Fruit fly (Drosophila melanogaster) S2 (cell line): ENCODE data around the gene moody.

ENCODE experiments used
- CG8478 ChIP-seq: fragments of >200 bp; optimal IDR thresholded peaks from 2 replicates; lab custom pipeline; 2018
- CTCF ChIP-seq, 2 experiments: fragments of >200 bp; optimal IDR thresholded peaks; 2 replicates each; lab custom pipeline; 2018

DNA sequence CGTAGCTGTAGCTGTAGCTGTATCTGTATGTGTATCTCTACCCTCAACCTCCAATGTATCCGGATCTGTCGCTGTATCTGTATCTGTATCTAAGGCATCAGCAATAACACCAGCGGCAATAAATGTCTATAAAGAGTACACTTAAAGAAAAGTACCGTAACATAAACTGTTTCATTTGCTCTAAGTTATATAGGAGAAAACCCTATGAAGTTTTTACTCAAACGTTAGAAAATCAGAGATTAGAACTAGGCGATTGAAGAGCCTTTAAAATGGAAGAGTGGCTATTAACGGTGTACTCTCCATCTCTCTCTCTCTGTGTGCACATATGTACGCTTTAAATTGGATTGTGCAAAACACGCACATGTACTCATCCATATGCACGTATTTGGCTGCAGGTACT is 48.3 kb upstream of the moody start:
- TF ChIP-seq CG8478 (lab: Kevin White, UChicago) (no peak), CTCF (optimal IDR thresholded peaks at IDR 0.05; lab: Kevin White, UChicago) (no peak)
